Worm (Caenorhabditis elegans): ENCODE data around the gene C02B10.6.

C02B10.6 gene

DNA sequence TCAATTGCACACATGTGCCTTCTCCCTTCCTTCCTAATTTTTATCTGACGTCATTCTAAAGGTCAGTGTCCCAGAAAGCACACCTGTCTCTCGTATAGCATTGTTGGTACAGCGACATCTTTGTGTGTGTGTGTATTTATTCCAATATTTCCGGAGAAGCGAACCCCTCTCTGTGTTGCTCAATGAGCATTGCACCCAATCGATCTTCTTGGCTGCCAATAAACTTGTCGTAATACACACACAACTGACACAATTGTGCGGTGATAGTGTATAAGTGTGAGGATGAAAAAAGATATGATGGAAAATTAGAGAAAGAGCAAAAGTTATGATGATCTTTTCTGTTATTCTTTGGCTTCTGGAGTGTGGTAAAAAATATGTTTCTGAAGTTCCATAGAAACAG is 5.9 kb downstream of the C02B10.6 start:
- TF ChIP-seq ets-5 (GFP tag; IDR thresholded peaks at IDR 0.05) (no peak), efl-1 (optimal IDR thresholded peaks at IDR 0.05) (no peak), efl-1 (GFP tag; optimal IDR thresholded peaks at IDR 0.05 in 1 of 2) (peak in 1 of 2 experiments; percentile 9), nhr-84 (tag; optimal IDR thresholded peaks at IDR 0.05) (no peak), nhr-85 (tag) (no peak), efl-3 (GFP tag; optimal IDR thresholded peaks at IDR 0.05) (no peak), xbp-1 (tag; optimal IDR thresholded peaks at IDR 0.05) (no peak), ceh-82 (tag; optimal IDR thresholded peaks at IDR 0.05) (no peak), isw-1 (GFP tag; IDR thresholded peaks at IDR 0.05) (no peak), blmp-1 (tag; optimal IDR thresholded peaks at IDR 0.05) (no peak), vab-15 (tag; optimal IDR thresholded peaks at IDR 0.05) (no peak), hpl-2 (GFP tag; optimal IDR thresholded peaks at IDR 0.05) (no peak), ztf-11 (tag; optimal IDR thresholded peaks at IDR 0.05) (no peak), aha-1 (tag; optimal IDR thresholded peaks at IDR 0.05) (no peak), unc-62 (GFP tag; optimal IDR thresholded peaks at IDR 0.05) (no peak), lin-14 (GFP tag; optimal IDR thresholded peaks at IDR 0.05) (peak; percentile 3), lin-13 (GFP tag; optimal IDR thresholded peaks at IDR 0.05) (no peak), lin-15B (tag; optimal IDR thresholded peaks at IDR 0.05) (no peak)

DNA sequence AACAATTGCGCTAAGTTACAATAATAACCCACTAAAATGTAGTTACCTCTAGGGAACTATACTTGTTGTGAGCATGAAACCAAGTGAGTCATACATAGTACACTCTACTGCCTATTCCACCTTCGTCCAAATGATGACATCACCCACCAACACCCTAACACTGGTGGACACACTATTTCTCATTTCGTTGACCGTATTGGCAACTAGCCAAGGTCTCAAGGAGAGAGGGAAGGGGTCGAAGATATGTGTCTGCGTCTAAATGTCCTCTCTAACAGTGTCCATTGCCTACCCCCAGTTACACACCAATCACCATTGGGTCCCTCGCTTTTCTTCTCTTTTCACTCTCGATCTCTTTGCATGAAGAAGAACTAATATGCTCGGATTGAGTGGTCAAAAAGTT is 7.2 kb downstream of the C02B10.6 start:
- no peak for TF ChIP-seq nhr-84 (tag; optimal IDR thresholded peaks at IDR 0.05)
- peak; percentile 14 for TF ChIP-seq lin-14 (GFP tag; optimal IDR thresholded peaks at IDR 0.05)
- peak in 1 of 2 experiments; percentile 10 for TF ChIP-seq lsy-2 (tag; optimal IDR thresholded peaks at IDR 0.05)
- peak; percentile 33 for TF ChIP-seq nhr-85 (tag)
- peak; percentile 7 for TF ChIP-seq snu-23 (GFP tag; optimal IDR thresholded peaks at IDR 0.05)
- TF ChIP-seq blmp-1 (tag; optimal IDR thresholded peaks at IDR 0.05): peak; percentile 68
- no peak for TF ChIP-seq dsc-1 (tag; optimal IDR thresholded peaks at IDR 0.05)
- TF ChIP-seq aly-2 (tag; optimal IDR thresholded peaks at IDR 0.05): no peak

DNA sequence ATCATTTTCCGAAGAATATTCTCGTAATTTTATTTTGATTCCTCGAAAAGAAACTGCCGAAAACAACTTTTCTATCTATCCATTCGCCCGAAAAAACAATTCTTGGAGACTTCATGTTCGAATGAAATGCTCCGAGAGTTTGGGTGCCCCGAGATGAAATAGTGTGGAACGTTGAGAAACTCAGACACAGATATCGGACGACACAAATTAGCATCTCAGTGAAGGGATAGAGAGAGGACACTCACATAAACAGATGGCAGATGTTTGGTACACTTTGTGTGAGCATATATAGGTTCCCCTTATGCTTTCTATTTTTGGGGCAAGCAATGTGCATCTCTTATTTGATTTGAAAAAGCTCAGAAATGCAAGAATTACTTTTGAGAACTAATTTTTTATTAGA is 8.2 kb downstream of the C02B10.6 start:
- TF ChIP-seq lin-14 (GFP tag; optimal IDR thresholded peaks at IDR 0.05) (peak; percentile 57), mef-2 (tag; optimal IDR thresholded peaks at IDR 0.05) (no peak), unc-86 (tag; optimal IDR thresholded peaks at IDR 0.05) (no peak), xbp-1 (tag; optimal IDR thresholded peaks at IDR 0.05) (no peak), nhr-71 (tag; optimal IDR thresholded peaks at IDR 0.05) (peak; percentile 35), nhr-20 (tag; optimal IDR thresholded peaks at IDR 0.05) (no peak), tbx-2 (tag; optimal IDR thresholded peaks at IDR 0.05) (no peak), skn-1 (tag; optimal IDR thresholded peaks at IDR 0.05) (no peak), dsc-1 (tag; optimal IDR thresholded peaks at IDR 0.05) (peak; percentile 49), nhr-85 (tag) (peak; percentile 7), nhr-84 (tag; optimal IDR thresholded peaks at IDR 0.05) (no peak), lsy-2 (tag; optimal IDR thresholded peaks at IDR 0.05) (no peak)

DNA sequence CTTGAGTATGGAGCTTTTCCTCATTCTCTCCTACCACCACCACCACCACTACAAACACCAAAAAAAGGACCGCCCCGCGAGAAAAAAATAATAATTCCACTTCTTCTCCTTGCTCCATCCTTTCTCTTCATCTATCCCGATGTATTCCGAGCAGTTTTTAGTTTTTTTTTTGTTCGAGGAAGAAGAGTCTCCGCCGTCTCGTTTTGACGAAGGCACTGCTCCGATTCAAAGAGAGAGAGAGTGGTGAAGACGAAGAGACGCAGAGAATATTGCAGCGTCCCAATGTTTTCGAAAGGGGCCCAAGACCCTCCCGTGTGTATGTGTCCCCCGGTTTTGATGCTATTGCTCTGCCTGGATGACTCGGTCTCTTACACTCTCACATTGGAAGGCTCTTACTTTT is 10.4 kb downstream of the C02B10.6 start:
- peak; percentile 82 for TF ChIP-seq lin-14 (GFP tag; optimal IDR thresholded peaks at IDR 0.05)
- TF ChIP-seq lsy-2 (tag; optimal IDR thresholded peaks at IDR 0.05): peak; percentile 3 to 32
- no peak for TF ChIP-seq hlh-17 (GFP tag; optimal IDR thresholded peaks at IDR 0.05; ENCODE audit: borderline replicate concordance)
- peak; percentile 38 for TF ChIP-seq mep-1 (tag; optimal IDR thresholded peaks at IDR 0.05)
- TF ChIP-seq nhr-71 (tag; optimal IDR thresholded peaks at IDR 0.05): peak; percentile 34
- TF ChIP-seq efl-1 (optimal IDR thresholded peaks at IDR 0.05): no peak
- peak in 1 of 2 experiments; percentile 67 for TF ChIP-seq efl-1 (GFP tag; optimal IDR thresholded peaks at IDR 0.05 in 1 of 2)
- peak; percentile 9 for TF ChIP-seq rnt-1 (tag; optimal IDR thresholded peaks at IDR 0.05)
- TF ChIP-seq nhr-11 (tag; optimal IDR thresholded peaks at IDR 0.05): no peak
- no peak for TF ChIP-seq sup-37 (GFP tag; optimal IDR thresholded peaks at IDR 0.05)
- no peak for TF ChIP-seq mef-2 (tag; optimal IDR thresholded peaks at IDR 0.05)
- TF ChIP-seq nhr-19 (GFP tag; conservative IDR thresholded peaks at IDR 0.05): no peak
- peak in 1 of 3 experiments; percentile 13 for TF ChIP-seq ceh-82 (tag; optimal IDR thresholded peaks at IDR 0.05)
- TF ChIP-seq dsc-1 (tag; optimal IDR thresholded peaks at IDR 0.05): peak; percentile 2
- TF ChIP-seq fkh-10 (GFP tag; optimal IDR thresholded peaks at IDR 0.05): peak; percentile 51
- TF ChIP-seq nhr-12 (tag; optimal IDR thresholded peaks at IDR 0.05): no peak
- peak; percentile 12 for TF ChIP-seq irx-1 (tag; optimal IDR thresholded peaks at IDR 0.05)
